Worm (Caenorhabditis elegans): ENCODE measurements around the gene grl-18.
"Not testable (repeated sequence)": the region's sequence is repeated elsewhere in the genome, so short reads cannot be mapped to it uniquely, and the experiment has no call there.

Gene grl-18

ce11 chrV:5504295-5504694 is 15.6 kb upstream of the grl-18 start:
- TF ChIP-seq W03F9.2 (tag; optimal IDR thresholded peaks at IDR 0.05) (no peak), him-1 (tag; optimal IDR thresholded peaks at IDR 0.05) (no peak), dao-5 (tag; optimal IDR thresholded peaks at IDR 0.05) (no peak)

DNA sequence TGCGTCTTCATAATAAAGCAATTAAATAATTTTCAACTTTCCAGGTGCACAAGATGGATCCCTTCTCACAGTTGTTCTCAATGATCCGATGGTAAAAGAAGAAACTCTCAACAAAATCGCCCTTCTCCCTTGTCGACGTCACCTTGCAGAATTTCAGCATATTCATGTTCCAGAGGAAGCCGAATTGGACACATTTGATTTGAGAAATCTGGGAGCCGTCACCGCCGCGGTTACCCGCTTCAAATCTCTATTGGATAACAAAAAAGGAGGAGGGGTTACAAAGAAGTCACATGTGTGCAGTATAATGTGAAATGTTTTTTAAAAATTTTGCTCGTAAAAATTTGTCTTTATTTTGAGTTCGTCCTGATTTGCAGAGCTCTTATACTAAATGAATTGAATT is 14.0 kb upstream of the grl-18 start:
- TF ChIP-seq dao-5 (tag; optimal IDR thresholded peaks at IDR 0.05), result no peak
- TF ChIP-seq W03F9.2 (tag; optimal IDR thresholded peaks at IDR 0.05), result no peak
- TF ChIP-seq him-1 (tag; optimal IDR thresholded peaks at IDR 0.05), result no peak

DNA sequence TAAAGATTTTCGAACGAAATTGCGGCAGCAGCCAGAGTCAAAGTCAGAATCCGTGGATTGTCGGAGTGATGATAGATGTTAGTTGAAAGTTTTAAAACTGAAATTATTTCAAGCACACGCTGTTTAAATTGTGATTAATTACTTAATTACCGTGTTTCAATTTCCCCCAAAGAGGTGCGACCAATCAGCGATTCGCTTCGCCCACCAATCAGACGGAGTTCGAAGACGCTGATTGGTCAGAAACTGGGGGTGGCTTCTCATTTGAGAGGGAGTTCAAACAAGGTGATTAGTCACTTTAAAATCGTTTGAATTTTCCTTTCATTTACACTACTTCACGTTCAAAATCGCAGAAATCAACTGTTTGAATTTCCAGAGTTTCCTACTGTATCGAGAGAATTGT is 10.8 kb upstream of the grl-18 start:
- no peak for TF ChIP-seq dao-5 (tag; optimal IDR thresholded peaks at IDR 0.05)
- TF ChIP-seq W03F9.2 (tag; optimal IDR thresholded peaks at IDR 0.05), result no peak
- no peak for TF ChIP-seq him-1 (tag; optimal IDR thresholded peaks at IDR 0.05)

ce11 chrV:5493447-5493846 is 4.8 kb upstream of the grl-18 start, which contains the start of gene T05C3.2:
T05C3.2 (plus strand) TSS chrV:5493747.
- TF ChIP-seq him-1 (tag; optimal IDR thresholded peaks at IDR 0.05) (no peak), W03F9.2 (tag; optimal IDR thresholded peaks at IDR 0.05) (no peak), dao-5 (tag; optimal IDR thresholded peaks at IDR 0.05) (no peak)

DNA sequence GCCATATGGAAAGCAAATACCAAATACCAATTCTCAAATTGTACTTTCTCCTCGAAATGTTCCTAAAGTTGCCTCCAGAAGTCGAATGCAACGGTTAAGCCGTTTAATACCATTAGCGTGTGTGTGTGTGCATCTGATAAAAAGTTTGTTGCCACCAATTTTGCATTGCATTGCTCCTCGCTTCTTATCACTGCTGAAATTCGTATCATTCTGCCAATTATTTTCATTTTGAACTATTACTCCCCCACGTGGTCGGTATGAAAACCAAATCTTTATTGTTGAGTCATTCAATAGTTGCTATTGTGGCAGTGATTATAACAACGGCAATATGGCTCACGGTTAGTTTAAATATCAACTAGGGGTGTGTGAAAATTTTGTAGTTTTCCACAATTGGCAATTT is 1.5 kb upstream of the grl-18 start, which contains the start of gene T05C3.6:
TSS of gene T05C3.6 (plus strand) at position 241 of the 400 bp plus-strand sequence.
- no peak for TF ChIP-seq W03F9.2 (tag; optimal IDR thresholded peaks at IDR 0.05)
- TF ChIP-seq him-1 (tag; optimal IDR thresholded peaks at IDR 0.05), result no peak
- no peak for TF ChIP-seq dao-5 (tag; optimal IDR thresholded peaks at IDR 0.05)

ce11 chrV:5487180-5487579 is 1.5 kb downstream of the grl-18 start:
- TF ChIP-seq him-1 (tag; optimal IDR thresholded peaks at IDR 0.05), result no peak
- TF ChIP-seq W03F9.2 (tag; optimal IDR thresholded peaks at IDR 0.05), result no peak
- no peak for TF ChIP-seq dao-5 (tag; optimal IDR thresholded peaks at IDR 0.05)

- no peak for TF ChIP-seq dao-5 (tag; optimal IDR thresholded peaks at IDR 0.05)
- no peak for TF ChIP-seq him-1 (tag; optimal IDR thresholded peaks at IDR 0.05)
- no peak for TF ChIP-seq W03F9.2 (tag; optimal IDR thresholded peaks at IDR 0.05)
Measured at ce11 chrV:5484866-5485265, 3.8 kb downstream of the grl-18 start, which contains the start of gene srg-65. srg-65 (minus strand) TSS chrV:5484966.

ce11 chrV:5482315-5482714 is 6.4 kb downstream of the grl-18 start, which contains the start of gene srg-66:
srg-66 (minus strand) TSS chrV:5482415.
- TF ChIP-seq W03F9.2 (tag; optimal IDR thresholded peaks at IDR 0.05) (no peak), dao-5 (tag; optimal IDR thresholded peaks at IDR 0.05) (no peak), him-1 (tag; optimal IDR thresholded peaks at IDR 0.05) (no peak)

DNA sequence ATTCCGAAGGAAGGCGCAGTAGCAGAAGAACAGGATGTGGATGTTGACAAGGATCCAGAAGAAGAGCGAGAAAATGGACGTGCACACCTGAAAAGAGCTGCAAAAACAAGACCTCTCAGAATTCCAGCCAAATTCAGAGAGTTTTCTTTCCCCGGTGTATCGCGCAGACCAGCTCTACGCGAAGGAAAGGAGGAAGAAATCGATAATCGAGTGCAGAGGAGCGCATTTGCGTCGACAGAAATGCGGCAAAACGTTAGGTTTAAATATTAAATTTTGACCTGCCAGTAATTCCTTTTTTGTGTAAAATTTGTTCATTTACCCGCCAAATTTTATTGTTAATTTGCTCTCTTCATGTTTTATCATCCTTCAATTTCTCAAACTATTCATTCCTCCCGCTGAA is 10.9 kb downstream of the grl-18 start:
- TF ChIP-seq dao-5 (tag; optimal IDR thresholded peaks at IDR 0.05) (no peak), W03F9.2 (tag; optimal IDR thresholded peaks at IDR 0.05) (no peak), him-1 (tag; optimal IDR thresholded peaks at IDR 0.05) (no peak)

ce11 chrV:5470930-5471329 is 17.7 kb downstream of the grl-18 start, which contains the start of gene ZC317.7:
ZC317.7 (minus strand) TSS chrV:5471030.
- not testable (repeated sequence) for TF ChIP-seq him-1, dao-5, W03F9.2 (tag; optimal IDR thresholded peaks at IDR 0.05)

ce11 chrV:5468489-5468888 is 20.2 kb downstream of the grl-18 start, which contains the start of gene ZC317.6:
ZC317.6 (minus strand) TSS chrV:5468589.
- TF ChIP-seq him-1, dao-5, W03F9.2 (tag; optimal IDR thresholded peaks at IDR 0.05): not testable (repeated sequence)

ce11 chrV:5465335-5465734 is 23.3 kb downstream of the grl-18 start, which contains the start of gene srg-68:
srg-68 (minus strand) TSS chrV:5465435.
- no peak for TF ChIP-seq W03F9.2 (tag; optimal IDR thresholded peaks at IDR 0.05)
- TF ChIP-seq him-1 (tag; optimal IDR thresholded peaks at IDR 0.05), result no peak
- TF ChIP-seq dao-5 (tag; optimal IDR thresholded peaks at IDR 0.05), result no peak

DNA sequence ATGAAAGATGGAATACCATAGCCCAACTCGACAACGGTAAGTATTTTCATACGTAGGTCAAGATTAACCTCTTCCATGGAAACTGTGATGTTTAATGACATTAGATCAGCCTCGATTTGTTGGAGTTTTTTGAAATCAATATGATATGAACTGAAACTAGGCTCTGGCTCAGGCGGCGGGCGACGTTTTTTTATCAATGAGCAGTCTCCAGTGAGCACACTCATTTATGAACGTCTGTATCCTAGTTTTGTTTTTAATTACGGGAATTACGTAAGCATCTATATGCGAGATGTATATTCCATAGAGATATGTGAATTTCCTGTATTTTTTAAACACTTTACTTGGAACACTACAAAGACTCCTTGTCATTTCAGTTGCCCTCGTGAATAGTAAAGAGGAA is 25.8 kb downstream of the grl-18 start, which contains the start of gene srg-67:
TSS of gene srg-67 (minus strand) at position 101 of the 400 bp plus-strand sequence.
- TF ChIP-seq dao-5 (tag; optimal IDR thresholded peaks at IDR 0.05) (no peak), W03F9.2 (tag; optimal IDR thresholded peaks at IDR 0.05) (no peak), him-1 (tag; optimal IDR thresholded peaks at IDR 0.05) (no peak)

- TF ChIP-seq W03F9.2 (tag; optimal IDR thresholded peaks at IDR 0.05) (no peak), him-1 (tag; optimal IDR thresholded peaks at IDR 0.05) (no peak)
Measured at ce11 chrV:5459806-5460205, 28.9 kb downstream of the grl-18 start, which contains the start of gene ZC317.2. ZC317.2 (plus strand) TSS chrV:5460106.

DNA sequence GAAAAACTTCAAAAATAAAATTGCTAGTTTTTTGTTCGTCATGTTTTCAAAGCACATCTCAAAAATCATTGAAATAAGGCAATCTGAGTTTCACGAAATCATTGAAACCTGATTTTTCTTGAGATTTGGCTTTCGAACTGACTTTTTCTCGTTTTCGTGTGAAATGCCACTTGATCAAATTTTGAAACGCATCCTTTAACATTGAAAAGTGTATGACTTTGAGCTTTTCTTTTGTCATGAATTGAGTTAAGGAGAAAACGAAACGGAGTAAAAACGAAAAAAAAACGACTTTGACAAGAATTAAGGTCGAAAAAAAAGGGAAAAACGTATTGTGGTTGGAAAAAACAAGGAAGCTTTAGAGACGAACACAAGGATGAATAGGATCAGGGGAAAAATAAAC is 33.7 kb downstream of the grl-18 start:
- TF ChIP-seq W03F9.2 (tag; optimal IDR thresholded peaks at IDR 0.05), result no peak
- no peak for TF ChIP-seq dao-5 (tag; optimal IDR thresholded peaks at IDR 0.05)
- TF ChIP-seq him-1 (tag; optimal IDR thresholded peaks at IDR 0.05), result no peak

Data from whole organism, L4/young adult.